Fruit fly (Drosophila melanogaster) whole organism, embryonic: ENCODE measurements around the gene CG4393.

Source experiments
- Asciz ChIP-seq: fragments of 200-800 bp; sonication (Bioruptor generic); optimal IDR thresholded peaks from 2 replicates; lab custom pipeline; 2017; ENCODE audit warnings: missing biosample characterization, mild to moderate bottlenecking, missing genetic modification characterization, missing genetic modification reagents
- Atf3 ChIP-seq: fragments of 200-800 bp; sonication (Bioruptor generic); optimal IDR thresholded peaks from 3 replicates; lab custom pipeline; 2016; ENCODE audit warnings: missing biosample characterization, missing genetic modification characterization
- B-H1 ChIP-seq: fragments of 200-800 bp; sonication (Bioruptor generic); IDR thresholded peaks from 3 replicates; pipeline ENCODE4 v1.3.6; 2022; ENCODE audit warnings: missing biosample characterization, missing genetic modification characterization
- BEAF-32 ChIP-seq: fragments of 200-800 bp; sonication (Bioruptor generic); optimal IDR thresholded peaks from 3 replicates; lab custom pipeline; 2017; ENCODE audit warnings: missing biosample characterization, missing genetic modification characterization, mild to moderate bottlenecking, moderate library complexity, missing genetic modification reagents
- CG11456 ChIP-seq: fragments of 200-800 bp; sonication (Bioruptor generic); IDR thresholded peaks from 3 replicates; pipeline ENCODE4 v1.3.6; 2022; ENCODE audit warnings: missing biosample characterization, missing genetic modification characterization
- CG12155 ChIP-seq: fragments of 200-800 bp; sonication (Bioruptor generic); optimal IDR thresholded peaks from 3 replicates; lab custom pipeline; 2016; ENCODE audit warnings: missing biosample characterization, missing genetic modification characterization
- CG12236 ChIP-seq: fragments of 200-800 bp; sonication (Bioruptor generic); optimal IDR thresholded peaks from 2 replicates; lab custom pipeline; 2016; ENCODE audit warnings: missing biosample characterization, missing genetic modification characterization
- CG14441 ChIP-seq: fragments of 200-800 bp; sonication (Bioruptor generic); IDR thresholded peaks from 2 replicates; pipeline ENCODE4 v1.3.6; 2022; ENCODE audit warnings: missing biosample characterization, missing genetic modification characterization
- CG15011 ChIP-seq: fragments of 200-800 bp; sonication (Bioruptor generic); optimal IDR thresholded peaks from 3 replicates; lab custom pipeline; 2018; ENCODE audit warnings: missing biosample characterization, mild to moderate bottlenecking, missing genetic modification characterization
- CG15073 ChIP-seq: fragments of 200-800 bp; sonication (Bioruptor generic); optimal IDR thresholded peaks from 2 replicates; lab custom pipeline; 2016; ENCODE audit warnings: missing biosample characterization, missing genetic modification characterization
- CG1647 ChIP-seq: fragments of 200-800 bp; sonication (Bioruptor generic); optimal IDR thresholded peaks from 3 replicates; lab custom pipeline; 2016; ENCODE audit warnings: missing biosample characterization, missing genetic modification characterization
- CG17612 ChIP-seq: fragments of 200-800 bp; sonication (Bioruptor generic); IDR thresholded peaks from 2 replicates; pipeline ENCODE4 v1.3.6; 2022; ENCODE audit warnings: missing biosample characterization, missing genetic modification characterization
- CG18011 ChIP-seq: fragments of 200-800 bp; sonication (Bioruptor generic); optimal IDR thresholded peaks from 2 replicates; lab custom pipeline; 2017; ENCODE audit warnings: missing biosample characterization, missing genetic modification characterization, mild to moderate bottlenecking, moderate library complexity, missing genotype
- CG18476 ChIP-seq: fragments of 200-800 bp; sonication (Bioruptor generic); optimal IDR thresholded peaks from 2 replicates; lab custom pipeline; 2016; ENCODE audit warnings: missing biosample characterization, mild to moderate bottlenecking, missing genetic modification characterization
- CG31365 ChIP-seq: fragments of 200-800 bp; sonication (Bioruptor generic); optimal IDR thresholded peaks from 2 replicates; lab custom pipeline; 2018; ENCODE audit warnings: missing biosample characterization, mild to moderate bottlenecking, missing genetic modification characterization
- CG42726 ChIP-seq: fragments of 200-800 bp; sonication (Bioruptor generic); IDR thresholded peaks from 2 replicates; pipeline ENCODE4 v1.3.6; 2022; ENCODE audit warnings: missing biosample characterization, missing genetic modification characterization; ENCODE audit not compliant: partially characterized antibody
- CG6175 ChIP-seq: fragments of 200-800 bp; sonication (Bioruptor generic); IDR thresholded peaks from 3 replicates; pipeline ENCODE4 v1.3.6; 2022; ENCODE audit warnings: missing biosample characterization, missing genetic modification characterization
- CG7357 ChIP-seq: fragments of 200-800 bp; sonication (Bioruptor generic); IDR thresholded peaks from 3 replicates; pipeline ENCODE4 v1.3.6; 2022; ENCODE audit warnings: missing biosample characterization, missing genetic modification characterization
- CG7987 ChIP-seq: fragments of 200-800 bp; sonication (Bioruptor generic); optimal IDR thresholded peaks from 2 replicates; lab custom pipeline; 2018; ENCODE audit warnings: missing biosample characterization, mild to moderate bottlenecking, missing genetic modification characterization, moderate library complexity
- CG8290 ChIP-seq, 3 experiments: fragments of 200-800 bp; sonication (Bioruptor generic); optimal IDR thresholded peaks; 2 replicates each; lab custom pipeline; 2016 to 2019; ENCODE audit warnings: missing biosample characterization in 3 of 3, missing genetic modification characterization in 3 of 3, mild to moderate bottlenecking in 2 of 3, moderate library complexity in 1 of 3
- CG9932 ChIP-seq: fragments of 200-800 bp; sonication (Bioruptor generic); IDR thresholded peaks from 2 replicates; pipeline ENCODE4 v1.3.6; 2022; ENCODE audit warnings: missing biosample characterization, missing genetic modification characterization
- CkIIα-i1 ChIP-seq: fragments of 200-800 bp; sonication (Bioruptor generic); IDR thresholded peaks from 2 replicates; pipeline ENCODE4 v1.3.6; 2022; ENCODE audit warnings: missing biosample characterization, missing genetic modification characterization
- Dbx ChIP-seq: fragments of 200-800 bp; sonication (Bioruptor generic); IDR thresholded peaks from 3 replicates; pipeline ENCODE4 v1.3.6; 2022; ENCODE audit warnings: missing biosample characterization, missing genetic modification characterization
- Doc2 ChIP-seq: fragments of 200-800 bp; sonication (Bioruptor generic); IDR thresholded peaks from 2 replicates; pipeline ENCODE4 v1.3.6; 2022; ENCODE audit warnings: missing biosample characterization, missing genetic modification characterization
- Gug ChIP-seq: fragments of 200-800 bp; sonication (Bioruptor generic); IDR thresholded peaks from 4 replicates; pipeline ENCODE4 v1.3.6; 2022; ENCODE audit warnings: missing biosample characterization, missing genetic modification characterization
- HHEX ChIP-seq: fragments of 200-800 bp; sonication (Bioruptor generic); optimal IDR thresholded peaks from 3 replicates; lab custom pipeline; 2017; ENCODE audit warnings: missing biosample characterization, mild to moderate bottlenecking, missing genetic modification characterization, missing genetic modification reagents
- HLH54F ChIP-seq: fragments of 200-800 bp; sonication (Bioruptor generic); optimal IDR thresholded peaks from 3 replicates; lab custom pipeline; 2016; ENCODE audit warnings: missing biosample characterization, missing genetic modification characterization
- Hsf ChIP-seq: fragments of 200-800 bp; sonication (Bioruptor generic); optimal IDR thresholded peaks from 3 replicates; lab custom pipeline; 2016; ENCODE audit warnings: missing biosample characterization, missing genetic modification characterization
- Nf-YC ChIP-seq: fragments of 200-800 bp; optimal IDR thresholded peaks from 3 replicates; lab custom pipeline; 2019; ENCODE audit warnings: missing biosample characterization, mild to moderate bottlenecking, missing genetic modification characterization, moderate library complexity
- Side ChIP-seq: fragments of 200-800 bp; sonication (Bioruptor generic); optimal IDR thresholded peaks from 2 replicates; lab custom pipeline; 2016; ENCODE audit warnings: missing biosample characterization, missing genetic modification characterization
- Taf1 ChIP-seq: fragments of 200-800 bp; sonication (Bioruptor generic); IDR thresholded peaks from 2 replicates; pipeline ENCODE4 v1.3.6; 2022; ENCODE audit warnings: missing biosample characterization, missing genetic modification characterization
- ab ChIP-seq: fragments of 200-800 bp; sonication (Bioruptor generic); optimal IDR thresholded peaks from 2 replicates; lab custom pipeline; 2016; ENCODE audit warnings: missing biosample characterization, missing genetic modification characterization
- ase ChIP-seq: fragments of 200-800 bp; sonication (Bioruptor generic); IDR thresholded peaks from 3 replicates; pipeline ENCODE4 v1.3.6; 2022; ENCODE audit warnings: missing biosample characterization, missing genetic modification characterization
- btn ChIP-seq: fragments of 200-800 bp; sonication (Bioruptor generic); optimal IDR thresholded peaks from 2 replicates; lab custom pipeline; 2016; ENCODE audit warnings: missing biosample characterization, missing genetic modification characterization
- cg ChIP-seq: fragments of 200-800 bp; sonication (Bioruptor generic); optimal IDR thresholded peaks from 3 replicates; lab custom pipeline; 2019; ENCODE audit warnings: missing biosample characterization, mild to moderate bottlenecking, missing genetic modification characterization, moderate library complexity
- exex ChIP-seq: fragments of 200-800 bp; sonication (Bioruptor generic); optimal IDR thresholded peaks from 4 replicates; lab custom pipeline; 2018; ENCODE audit warnings: missing biosample characterization, mild to moderate bottlenecking, missing genetic modification characterization, moderate library complexity
- gsb ChIP-seq: fragments of 200-800 bp; sonication (Bioruptor generic); IDR thresholded peaks from 2 replicates; pipeline ENCODE4 v1.3.6; 2022; ENCODE audit warnings: missing biosample characterization, missing genetic modification characterization
- hkb ChIP-seq, 2 experiments: fragments of 200-800 bp in 1 of 2; fragments of >200 bp in 1 of 2; sonication (Bioruptor generic) in 1 of 2; IDR thresholded peaks in 1 of 2; optimal IDR thresholded peaks in 1 of 2; 2 replicates each; pipeline versions ENCODE4 v1.3.6 to Lab custom; 2017 to 2022; ENCODE audit warnings: missing biosample characterization in 1 of 2, missing genetic modification characterization in 1 of 2
- insv ChIP-seq, 2 experiments: fragments of 200-800 bp; sonication (Bioruptor generic); optimal IDR thresholded peaks; 3 replicates each; lab custom pipeline; 2016 to 2018; ENCODE audit warnings: missing biosample characterization in 2 of 2, missing genetic modification characterization in 2 of 2
- kah ChIP-seq: fragments of 200-800 bp; sonication (Bioruptor generic); optimal IDR thresholded peaks from 2 replicates; lab custom pipeline; 2018; ENCODE audit warnings: missing biosample characterization, mild to moderate bottlenecking, missing genetic modification characterization
- klu ChIP-seq: fragments of 200-800 bp; sonication (Bioruptor generic); IDR thresholded peaks from 2 replicates; pipeline ENCODE4 v1.3.6; 2022; ENCODE audit warnings: missing biosample characterization, missing genetic modification characterization
- kni ChIP-seq: fragments of 200-800 bp; sonication (Bioruptor generic); optimal IDR thresholded peaks from 3 replicates; lab custom pipeline; 2017; ENCODE audit warnings: mild to moderate bottlenecking, missing biosample characterization, missing genetic modification reagents, missing genetic modification characterization
- nerfin-2 ChIP-seq: fragments of 200-800 bp; sonication (Bioruptor generic); IDR thresholded peaks from 2 replicates; pipeline ENCODE4 v1.3.6; 2022; ENCODE audit warnings: missing biosample characterization, missing genetic modification characterization; ENCODE audit not compliant: partially characterized antibody
- nom ChIP-seq: fragments of 200-800 bp; sonication (Bioruptor generic); optimal IDR thresholded peaks from 2 replicates; lab custom pipeline; 2017; ENCODE audit warnings: missing biosample characterization, missing genetic modification characterization, mild to moderate bottlenecking, moderate library complexity, missing genetic modification reagents
- org-1 ChIP-seq: fragments of 200-800 bp; sonication (Bioruptor generic); optimal IDR thresholded peaks from 2 replicates; lab custom pipeline; 2017; ENCODE audit warnings: missing biosample characterization, missing genetic modification characterization
- ro ChIP-seq: fragments of 200-800 bp; sonication (Bioruptor generic); IDR thresholded peaks from 2 replicates; pipeline ENCODE4 v1.3.6; 2022; ENCODE audit warnings: missing biosample characterization, missing genetic modification characterization
- row ChIP-seq: fragments of 200-800 bp; sonication (Bioruptor generic); IDR thresholded peaks from 3 replicates; pipeline ENCODE4 v1.3.6; 2022; ENCODE audit warnings: missing biosample characterization, missing genetic modification characterization
- shn ChIP-seq: fragments of 200-800 bp; sonication (Bioruptor generic); optimal IDR thresholded peaks from 3 replicates; lab custom pipeline; 2016; ENCODE audit warnings: missing biosample characterization, missing genetic modification characterization
- sr ChIP-seq: fragments of 200-800 bp; sonication (Bioruptor generic); IDR thresholded peaks from 3 replicates; pipeline ENCODE4 v1.3.6; 2022; ENCODE audit warnings: missing biosample characterization, missing genetic modification characterization
- tio ChIP-seq: fragments of 200-800 bp; sonication (Bioruptor generic); optimal IDR thresholded peaks from 2 replicates; lab custom pipeline; 2017; ENCODE audit warnings: missing biosample characterization, missing genetic modification characterization, inconsistent platforms
- usp ChIP-seq: fragments of >200 bp; optimal IDR thresholded peaks from 2 replicates; lab custom pipeline; 2017; ENCODE audit warnings: missing biosample characterization, missing genetic modification characterization

CG4393 gene

DNA sequence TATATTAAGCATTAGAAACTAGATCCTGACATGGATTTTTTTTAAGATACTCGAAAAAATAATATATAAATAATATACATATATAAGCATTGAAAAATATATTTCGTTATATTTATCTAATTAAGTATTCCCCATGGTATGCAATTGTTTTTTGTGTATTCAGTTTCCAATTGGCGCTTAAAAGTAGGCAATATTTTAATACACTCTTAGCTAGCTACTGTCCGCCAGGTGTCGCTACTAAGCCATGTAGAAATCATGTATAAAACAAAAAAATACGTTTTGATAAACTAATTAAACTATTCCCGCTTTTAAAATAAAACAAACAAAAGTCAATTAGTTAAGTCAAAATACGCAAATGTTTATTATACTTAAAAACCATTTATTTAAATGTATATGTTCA is 53.3 kb downstream of the CG4393 start (continued):
- TF ChIP-seq Taf1 (GFP tag; lab: Robert Waterston, UW) (no peak), CG31365 (tag; lab: Kevin White, UChicago) (no peak), nom (no peak), usp (no peak), btn (GFP tag; lab: Kevin White, UChicago) (peak; percentile 1), Side (peak; percentile 19), CG9932 (GFP tag; lab: Robert Waterston, UW) (peak; percentile 32; the same call in 1 of the 2 replicates), CkIIα-i1 (GFP tag; lab: Robert Waterston, UW) (no peak), Doc2 (GFP tag; lab: Robert Waterston, UW) (no peak), exex (peak; percentile 35), tio (GFP tag; lab: Kevin White, UChicago) (peak; percentile 22), CG12236 (GFP tag; lab: Kevin White, UChicago) (peak; percentile 6), CG12155 (GFP tag; lab: Kevin White, UChicago) (no peak), Hsf (GFP tag; lab: Kevin White, UChicago) (peak; percentile 44), cg (GFP tag; lab: Kevin White, UChicago) (no peak), CG1647 (GFP tag; lab: Kevin White, UChicago) (peak; percentile 1), ro (GFP tag; lab: Robert Waterston, UW) (no peak), CG14441 (GFP tag; lab: Robert Waterston, UW) (peak; percentile 28; the same call in 1 of the 2 replicates), CG11456 (GFP tag; lab: Robert Waterston, UW) (peak; percentile 65; the same call in 1 of the 3 replicates), CG42726 (GFP tag; lab: Robert Waterston, UW) (no peak), ase (GFP tag; lab: Robert Waterston, UW) (peak; percentile 45; the same call in 1 of the 3 replicates), CG7987 (GFP tag; lab: Kevin White, UChicago) (peak; percentile 86), sr (GFP tag; lab: Robert Waterston, UW) (no peak), kah (GFP tag; lab: Kevin White, UChicago) (peak; percentile 68), kni (peak; percentile 12), ab (GFP tag; lab: Kevin White, UChicago) (no peak), Atf3 (GFP tag; lab: Kevin White, UChicago) (peak; percentile 16), Asciz (GFP tag; lab: Kevin White, UChicago) (peak; percentile 59), CG15073 (GFP tag; lab: Kevin White, UChicago) (no peak), B-H1 (GFP tag; lab: Robert Waterston, UW) (no peak; the same call in 2 of the 3 replicates), gsb (GFP tag; lab: Robert Waterston, UW) (no peak; the same call in 1 of the 2 replicates), CG18011 (GFP tag; lab: Kevin White, UChicago) (no peak), BEAF-32 (GFP tag; lab: Kevin White, UChicago) (no peak), CG18476 (GFP tag; lab: Kevin White, UChicago) (peak; percentile 36), nerfin-2 (GFP tag; lab: Robert Waterston, UW) (no peak), org-1 (GFP tag; lab: Kevin White, UChicago) (no peak), HHEX (GFP tag; lab: Kevin White, UChicago) (peak; percentile 41), klu (GFP tag; lab: Robert Waterston, UW) (no peak), CG15011 (GFP tag; lab: Kevin White, UChicago) (no peak), hkb (optimal IDR thresholded peaks at IDR 0.05; lab: Kevin White, UChicago) (no peak), hkb (GFP tag; IDR thresholded peaks at IDR 0.05; lab: Robert Waterston, UW) (peak; percentile 31; the same call in 1 of the 2 replicates), CG6175 (no peak), shn (GFP tag; lab: Kevin White, UChicago) (peak; percentile 47), row (GFP tag; lab: Robert Waterston, UW) (no peak), Dbx (no peak), Nf-YC (tag; lab: Kevin White, UChicago) (peak; percentile 49), CG8290 (GFP tag; optimal IDR thresholded peaks at IDR 0.05; lab: Kevin White, UChicago) (peak; percentile 47), CG8290 (tag; optimal IDR thresholded peaks at IDR 0.05; lab: Kevin White, UChicago) (peak in 1 of 2 experiments; percentile 63), CG7357 (GFP tag; lab: Robert Waterston, UW) (no peak), insv (GFP tag; optimal IDR thresholded peaks at IDR 0.05; lab: Kevin White, UChicago) (peak in 1 of 2 experiments; percentile 62), CG17612 (GFP tag; lab: Robert Waterston, UW) (no peak), Gug (GFP tag; lab: Robert Waterston, UW) (no peak), HLH54F (GFP tag; lab: Kevin White, UChicago) (no peak)
